Fruit fly (Drosophila melanogaster) whole organism, embryonic: Measurements from ENCODE around the gene CG42399.
A peak's percentile ranks its signal among the peaks of the same experiment; 100 is the strongest.

Experiments used
- CG10431 ChIP-seq: fragments of 200-800 bp; sonication (Bioruptor generic); optimal IDR thresholded peaks from 3 replicates; lab custom pipeline; 2018; ENCODE audit warnings: missing biosample characterization, mild to moderate bottlenecking, missing genetic modification characterization
- CG12071 ChIP-seq: fragments of 200-800 bp; sonication (Bioruptor generic); optimal IDR thresholded peaks from 3 replicates; lab custom pipeline; 2018; ENCODE audit warnings: missing biosample characterization, mild to moderate bottlenecking, missing genetic modification characterization
- CG12236 ChIP-seq: fragments of 200-800 bp; sonication (Bioruptor generic); optimal IDR thresholded peaks from 2 replicates; lab custom pipeline; 2016; ENCODE audit warnings: missing biosample characterization, missing genetic modification characterization
- CG13894 ChIP-seq: fragments of 200-800 bp; sonication (Bioruptor generic); optimal IDR thresholded peaks from 3 replicates; lab custom pipeline; 2018; ENCODE audit warnings: missing biosample characterization, mild to moderate bottlenecking, missing genetic modification characterization, moderate library complexity
- CG14014 ChIP-seq: fragments of 200-800 bp; sonication (Bioruptor generic); IDR thresholded peaks from 2 replicates; pipeline ENCODE4 v1.3.6; 2022; ENCODE audit warnings: missing biosample characterization, missing genetic modification characterization
- CG14050 ChIP-seq: fragments of 200-800 bp; sonication (Bioruptor generic); IDR thresholded peaks from 3 replicates; pipeline ENCODE4 v1.3.6; 2022; ENCODE audit warnings: missing biosample characterization, missing genetic modification characterization
- CG1603 ChIP-seq: fragments of 200-800 bp; sonication (Bioruptor generic); optimal IDR thresholded peaks from 2 replicates; lab custom pipeline; 2019; ENCODE audit warnings: missing biosample characterization, mild to moderate bottlenecking, missing genetic modification characterization, moderate library complexity
- CG16863 ChIP-seq: fragments of 200-800 bp; sonication (Bioruptor generic); optimal IDR thresholded peaks from 3 replicates; lab custom pipeline; 2016; ENCODE audit warnings: missing biosample characterization, missing genetic modification characterization
- CG17802 ChIP-seq: fragments of 200-800 bp; sonication (Bioruptor generic); optimal IDR thresholded peaks from 2 replicates; lab custom pipeline; 2018; ENCODE audit warnings: missing biosample characterization, mild to moderate bottlenecking, missing genetic modification characterization, moderate library complexity
- CG30403 ChIP-seq: fragments of 200-800 bp; sonication (Bioruptor generic); optimal IDR thresholded peaks from 3 replicates; lab custom pipeline; 2016; ENCODE audit warnings: missing biosample characterization, missing genetic modification characterization
- CG31365 ChIP-seq: fragments of 200-800 bp; sonication (Bioruptor generic); optimal IDR thresholded peaks from 2 replicates; lab custom pipeline; 2018; ENCODE audit warnings: missing biosample characterization, mild to moderate bottlenecking, missing genetic modification characterization
- CG32767 ChIP-seq: fragments of 200-800 bp; sonication (Bioruptor generic); IDR thresholded peaks from 2 replicates; pipeline ENCODE4 v1.3.6; 2022; ENCODE audit warnings: missing biosample characterization, missing genetic modification characterization
- CG3407 ChIP-seq: fragments of 200-800 bp; sonication (Bioruptor generic); optimal IDR thresholded peaks from 2 replicates; lab custom pipeline; 2018; ENCODE audit warnings: missing biosample characterization, mild to moderate bottlenecking, missing genetic modification characterization
- CG34224 ChIP-seq: fragments of 200-800 bp; sonication (Bioruptor generic); IDR thresholded peaks from 3 replicates; pipeline ENCODE4 v1.3.6; 2022; ENCODE audit warnings: missing biosample characterization, missing genetic modification characterization; ENCODE audit not compliant: partially characterized antibody
- CG34422 ChIP-seq: fragments of 200-800 bp; sonication (Bioruptor generic); IDR thresholded peaks from 3 replicates; pipeline ENCODE4 v1.3.6; 2022; ENCODE audit warnings: missing biosample characterization, missing genetic modification characterization
- CG3847 ChIP-seq: fragments of 200-800 bp; sonication (Bioruptor generic); IDR thresholded peaks from 2 replicates; pipeline ENCODE4 v1.3.6; 2022; ENCODE audit warnings: missing biosample characterization, missing genetic modification characterization
- CG43689 ChIP-seq: fragments of 200-800 bp; sonication (Bioruptor generic); IDR thresholded peaks from 2 replicates; pipeline ENCODE4 v1.3.6; 2022; ENCODE audit warnings: missing biosample characterization, missing genetic modification characterization
- CG5180 ChIP-seq: fragments of 200-800 bp; sonication (Bioruptor generic); optimal IDR thresholded peaks from 3 replicates; lab custom pipeline; 2017; ENCODE audit warnings: missing biosample characterization, missing genetic modification characterization, mild to moderate bottlenecking, moderate library complexity, missing genetic modification reagents
- CG6765 ChIP-seq: fragments of 200-800 bp; sonication (Bioruptor generic); optimal IDR thresholded peaks from 3 replicates; lab custom pipeline; 2017; ENCODE audit warnings: missing biosample characterization, mild to moderate bottlenecking, missing genetic modification characterization
- CG8290 ChIP-seq, 3 experiments: fragments of 200-800 bp; sonication (Bioruptor generic); optimal IDR thresholded peaks; 2 replicates each; lab custom pipeline; 2016 to 2019; ENCODE audit warnings: missing biosample characterization in 3 of 3, missing genetic modification characterization in 3 of 3, mild to moderate bottlenecking in 2 of 3, moderate library complexity in 1 of 3
- CG9215 ChIP-seq: fragments of 200-800 bp; sonication (Bioruptor generic); IDR thresholded peaks from 2 replicates; pipeline ENCODE4 v1.3.6; 2022; ENCODE audit warnings: missing biosample characterization, missing genetic modification characterization
- CG9437 ChIP-seq: fragments of 200-800 bp; sonication (Bioruptor generic); optimal IDR thresholded peaks from 2 replicates; lab custom pipeline; 2018; ENCODE audit warnings: missing biosample characterization, mild to moderate bottlenecking, missing genetic modification characterization
- Camta ChIP-seq: fragments of 200-800 bp; sonication (Bioruptor generic); optimal IDR thresholded peaks from 2 replicates; lab custom pipeline; 2016; ENCODE audit warnings: missing biosample characterization, missing genetic modification characterization
- Chrac-16 ChIP-seq: fragments of 200-800 bp; sonication (Bioruptor generic); optimal IDR thresholded peaks from 3 replicates; lab custom pipeline; 2016; ENCODE audit warnings: missing biosample characterization, missing genetic modification characterization
- CoRest ChIP-seq: fragments of 200-800 bp; sonication (Bioruptor generic); optimal IDR thresholded peaks from 3 replicates; lab custom pipeline; 2018; ENCODE audit warnings: missing biosample characterization, mild to moderate bottlenecking, missing genetic modification characterization, moderate library complexity
- Doc3 ChIP-seq: fragments of 200-800 bp; sonication (Bioruptor generic); IDR thresholded peaks from 3 replicates; pipeline ENCODE4 v1.3.6; 2022; ENCODE audit warnings: missing biosample characterization, missing genetic modification characterization; ENCODE audit not compliant: partially characterized antibody
- Ets65A ChIP-seq: fragments of 200-800 bp; sonication (Bioruptor generic); peaks from one replicate; lab custom pipeline; 2016; ENCODE audit warnings: missing biosample characterization, missing genetic modification characterization
- Hr51 ChIP-seq, 2 experiments: fragments of 200-800 bp; sonication (Bioruptor generic); optimal IDR thresholded peaks; 2 replicates in 1 of 2; 3 replicates in 1 of 2; lab custom pipeline; 2016 to 2018; ENCODE audit warnings: missing biosample characterization in 2 of 2, missing genetic modification characterization in 2 of 2, mild to moderate bottlenecking in 1 of 2, moderate library complexity in 1 of 2
- Lim3 ChIP-seq: fragments of 200-800 bp; sonication (Bioruptor generic); IDR thresholded peaks from 2 replicates; pipeline ENCODE4 v1.3.6; 2022; ENCODE audit warnings: missing biosample characterization, missing genetic modification characterization
- Med ChIP-seq: fragments of 200-800 bp; sonication (Bioruptor generic); peaks from one replicate; lab custom pipeline; 2016; ENCODE audit warnings: missing biosample characterization, missing genetic modification characterization, mild to moderate bottlenecking, inconsistent platforms, moderate library complexity
- Meics ChIP-seq: fragments of 200-800 bp; sonication (Bioruptor generic); optimal IDR thresholded peaks from 2 replicates; lab custom pipeline; 2017; ENCODE audit warnings: missing biosample characterization, mild to moderate bottlenecking, missing genetic modification characterization
- ab ChIP-seq: fragments of 200-800 bp; sonication (Bioruptor generic); optimal IDR thresholded peaks from 2 replicates; lab custom pipeline; 2016; ENCODE audit warnings: missing biosample characterization, missing genetic modification characterization
- ato ChIP-seq: fragments of 200-800 bp; sonication (Bioruptor generic); IDR thresholded peaks from 2 replicates; pipeline ENCODE4 v1.3.6; 2022; ENCODE audit warnings: missing biosample characterization, missing genetic modification characterization; ENCODE audit not compliant: partially characterized antibody
- cas ChIP-seq: fragments of 200-800 bp; sonication (Bioruptor generic); IDR thresholded peaks from 2 replicates; pipeline ENCODE4 v1.3.6; 2022; ENCODE audit warnings: missing biosample characterization, missing genetic modification characterization
- corto ChIP-seq: fragments of 200-800 bp; sonication (Bioruptor generic); optimal IDR thresholded peaks from 2 replicates; lab custom pipeline; 2016; ENCODE audit warnings: missing biosample characterization, mild to moderate bottlenecking, missing genetic modification characterization, moderate library complexity
- emc ChIP-seq: fragments of 200-800 bp; sonication (Bioruptor generic); optimal IDR thresholded peaks from 2 replicates; lab custom pipeline; 2016; ENCODE audit warnings: missing biosample characterization, missing genetic modification characterization
- fru ChIP-seq: fragments of >200 bp; optimal IDR thresholded peaks from 2 replicates; lab custom pipeline; 2017
- ftz-f1 ChIP-seq: fragments of 200-800 bp; sonication (Bioruptor generic); optimal IDR thresholded peaks from 2 replicates; lab custom pipeline; 2016; ENCODE audit warnings: missing biosample characterization, missing genetic modification characterization
- grau ChIP-seq: fragments of 200-800 bp; optimal IDR thresholded peaks from 3 replicates; lab custom pipeline; 2019; ENCODE audit warnings: missing biosample characterization, mild to moderate bottlenecking, missing genetic modification characterization, moderate library complexity
- h ChIP-seq: fragments of >200 bp; optimal IDR thresholded peaks from 2 replicates; lab custom pipeline; 2017
- hth ChIP-seq: fragments of >200 bp; optimal IDR thresholded peaks from 2 replicates; lab custom pipeline; 2017; ENCODE audit warnings: inconsistent platforms
- lov ChIP-seq, 2 experiments: fragments of 200-800 bp in 1 of 2; fragments of >200 bp in 1 of 2; sonication (Bioruptor generic) in 1 of 2; IDR thresholded peaks in 1 of 2; optimal IDR thresholded peaks in 1 of 2; 2 replicates in 1 of 2; 3 replicates in 1 of 2; pipeline versions ENCODE4 v1.3.6 to Lab custom; 2017 to 2022; ENCODE audit warnings: missing biosample characterization in 1 of 2, missing genetic modification characterization in 1 of 2
- nom ChIP-seq: fragments of 200-800 bp; sonication (Bioruptor generic); optimal IDR thresholded peaks from 2 replicates; lab custom pipeline; 2017; ENCODE audit warnings: missing biosample characterization, missing genetic modification characterization, mild to moderate bottlenecking, moderate library complexity, missing genetic modification reagents
- odd ChIP-seq: fragments of 200-800 bp; sonication (Bioruptor generic); optimal IDR thresholded peaks from 2 replicates; lab custom pipeline; 2017; ENCODE audit warnings: missing biosample characterization, mild to moderate bottlenecking, missing genetic modification characterization
- pros ChIP-seq: fragments of 200-800 bp; sonication (Bioruptor generic); optimal IDR thresholded peaks from 3 replicates; lab custom pipeline; 2019; ENCODE audit warnings: missing biosample characterization, mild to moderate bottlenecking, missing genetic modification characterization, moderate library complexity
- stc ChIP-seq: fragments of 200-800 bp; sonication (Bioruptor generic); IDR thresholded peaks from 2 replicates; pipeline ENCODE4 v1.3.6; 2022; ENCODE audit warnings: missing biosample characterization, missing genetic modification characterization

The CG42399 gene

dm6 chr2L:134563-135382, 18.3 kb downstream of the CG42399 start (continued):
- TF ChIP-seq CG6765 (no peak), nom (GFP tag; lab: Kevin White, UChicago) (no peak), CG12071 (no peak), hth (lab: Kevin White, UChicago) (no peak), CG3847 (no peak), ftz-f1 (GFP tag; lab: Kevin White, UChicago) (no peak), Ets65A (GFP tag; lab: Kevin White, UChicago) (peak; percentile 36), CG9215 (no peak), CG17802 (no peak), ab (GFP tag; lab: Kevin White, UChicago) (no peak), emc (no peak), lov (optimal IDR thresholded peaks at IDR 0.05; lab: Kevin White, UChicago) (no peak), lov (GFP tag; IDR thresholded peaks at IDR 0.05; lab: Robert Waterston, UW) (no peak), CG32767 (no peak), CG12236 (GFP tag; lab: Kevin White, UChicago) (no peak), Med (GFP tag; lab: Kevin White, UChicago) (peak; percentile 68), Chrac-16 (GFP tag; lab: Kevin White, UChicago) (no peak), CG30403 (GFP tag; lab: Kevin White, UChicago) (no peak), CG16863 (GFP tag; lab: Kevin White, UChicago) (no peak), CG14050 (no peak), CG8290 (GFP tag; optimal IDR thresholded peaks at IDR 0.05; lab: Kevin White, UChicago) (no peak), CG8290 (tag; optimal IDR thresholded peaks at IDR 0.05; lab: Kevin White, UChicago) (peak in 1 of 2 experiments; percentile 5), CG31365 (tag; lab: Kevin White, UChicago) (no peak)
- TF ChIP-seq, all 482 proteins: peak for 11

dm6 chr2L:131466-132270, 21.4 kb downstream of the CG42399 start, which contains the start of gene Gs1:
Gs1 (plus strand) TSS chr2L:132077.
- TF ChIP-seq CG1603 (tag; lab: Kevin White, UChicago) (peak; percentile 0), CG13894 (tag; lab: Kevin White, UChicago) (peak; percentile 67), CG3407 (GFP tag; lab: Kevin White, UChicago) (peak; percentile 16), stc (0 out of 2 replicates have a peak, but pooled peaks have one; percentile 18), CG10431 (peak; percentile 3), CoRest (tag; lab: Kevin White, UChicago) (no peak), Hr51 (GFP tag; optimal IDR thresholded peaks at IDR 0.05; lab: Kevin White, UChicago) (peak in 1 of 2 experiments; percentile 21), cas (GFP tag; lab: Robert Waterston, UW) (no peak), CG14014 (GFP tag; lab: Robert Waterston, UW) (0 out of 2 replicates have a peak, but pooled peaks have one; percentile 29), Meics (GFP tag; lab: Kevin White, UChicago) (peak; percentile 26), odd (GFP tag; lab: Kevin White, UChicago) (peak; percentile 4), Doc3 (GFP tag; lab: Robert Waterston, UW) (peak; percentile 14; the same call in 1 of the 3 replicates), CG5180 (GFP tag; lab: Kevin White, UChicago) (peak; percentile 10), CG9437 (GFP tag; lab: Kevin White, UChicago) (no peak), pros (GFP tag; lab: Kevin White, UChicago) (peak; percentile 57), fru (lab: Kevin White, UChicago) (no peak), CG31365 (tag; lab: Kevin White, UChicago) (peak; percentile 30), grau (tag; lab: Kevin White, UChicago) (peak; percentile 24), Med (GFP tag; lab: Kevin White, UChicago) (peak; percentile 90), corto (GFP tag; lab: Kevin White, UChicago) (no peak), CG34422 (peak; percentile 32; the same call in 1 of the 3 replicates), h (lab: Kevin White, UChicago) (no peak), Lim3 (GFP tag; lab: Robert Waterston, UW) (no peak), CG43689 (GFP tag; lab: Robert Waterston, UW) (peak; percentile 12; the same call in 1 of the 2 replicates), Camta (GFP tag; lab: Kevin White, UChicago) (no peak), CG34224 (GFP tag; lab: Robert Waterston, UW) (peak; percentile 68; the same call in 2 of the 3 replicates), ato (GFP tag; lab: Robert Waterston, UW) (0 out of 2 replicates have a peak, but pooled peaks have one; percentile 53)
